Fruit fly (Drosophila melanogaster) whole organism, embryonic: Measurements from ENCODE around the gene arx.

Experiments
- Antp ChIP-seq: fragments of 200-800 bp; sonication (Bioruptor generic); optimal IDR thresholded peaks from 3 replicates; lab custom pipeline; 2016; ENCODE audit warnings: missing biosample characterization, missing genetic modification characterization
- B-H1 ChIP-seq: fragments of 200-800 bp; sonication (Bioruptor generic); IDR thresholded peaks from 3 replicates; pipeline ENCODE4 v1.3.6; 2022; ENCODE audit warnings: missing biosample characterization, missing genetic modification characterization
- CG10147 ChIP-seq: fragments of 200-800 bp; sonication (Bioruptor generic); optimal IDR thresholded peaks from 2 replicates; lab custom pipeline; 2019; ENCODE audit warnings: missing biosample characterization, mild to moderate bottlenecking, missing genetic modification characterization, moderate library complexity
- CG10366 ChIP-seq: fragments of 200-800 bp; sonication (Bioruptor generic); IDR thresholded peaks from 2 replicates; pipeline ENCODE4 v1.3.6; 2022; ENCODE audit warnings: missing biosample characterization, missing genetic modification characterization
- CG12769 ChIP-seq: fragments of 200-800 bp; sonication (Bioruptor generic); optimal IDR thresholded peaks from 2 replicates; lab custom pipeline; 2019; ENCODE audit warnings: missing biosample characterization, mild to moderate bottlenecking, missing genetic modification characterization, moderate library complexity
- CG15514 ChIP-seq: fragments of 200-800 bp; sonication (Bioruptor generic); optimal IDR thresholded peaks from 3 replicates; lab custom pipeline; 2017; ENCODE audit warnings: missing biosample characterization, missing genetic modification characterization, mild to moderate bottlenecking, moderate library complexity, missing genetic modification reagents
- CG16863 ChIP-seq: fragments of 200-800 bp; sonication (Bioruptor generic); optimal IDR thresholded peaks from 3 replicates; lab custom pipeline; 2016; ENCODE audit warnings: missing biosample characterization, missing genetic modification characterization
- CG17186 ChIP-seq: fragments of 200-800 bp; sonication (Bioruptor generic); optimal IDR thresholded peaks from 3 replicates; lab custom pipeline; 2017; ENCODE audit warnings: missing biosample characterization, missing genetic modification reagents, missing genetic modification characterization
- CG17385 ChIP-seq: fragments of 200-800 bp; sonication (Bioruptor generic); optimal IDR thresholded peaks from 3 replicates; lab custom pipeline; 2018; ENCODE audit warnings: missing biosample characterization, mild to moderate bottlenecking, missing genetic modification characterization
- CG17612 ChIP-seq: fragments of 200-800 bp; sonication (Bioruptor generic); IDR thresholded peaks from 2 replicates; pipeline ENCODE4 v1.3.6; 2022; ENCODE audit warnings: missing biosample characterization, missing genetic modification characterization
- CG17829 ChIP-seq: fragments of 200-800 bp; optimal IDR thresholded peaks from 2 replicates; lab custom pipeline; 2019; ENCODE audit warnings: missing biosample characterization, mild to moderate bottlenecking, missing genetic modification characterization, moderate library complexity
- CG2678 ChIP-seq: fragments of 200-800 bp; sonication (Bioruptor generic); optimal IDR thresholded peaks from 3 replicates; lab custom pipeline; 2019; ENCODE audit warnings: missing biosample characterization, mild to moderate bottlenecking, missing genetic modification characterization, moderate library complexity
- CG30403 ChIP-seq: fragments of 200-800 bp; sonication (Bioruptor generic); optimal IDR thresholded peaks from 3 replicates; lab custom pipeline; 2016; ENCODE audit warnings: missing biosample characterization, missing genetic modification characterization
- CG32772 ChIP-seq: fragments of 200-800 bp; sonication (Bioruptor generic); IDR thresholded peaks from 2 replicates; pipeline ENCODE4 v1.3.6; 2022; ENCODE audit warnings: missing biosample characterization, missing genetic modification characterization
- CG34224 ChIP-seq: fragments of 200-800 bp; sonication (Bioruptor generic); IDR thresholded peaks from 3 replicates; pipeline ENCODE4 v1.3.6; 2022; ENCODE audit warnings: missing biosample characterization, missing genetic modification characterization; ENCODE audit not compliant: partially characterized antibody
- CG4328 ChIP-seq: fragments of 200-800 bp; sonication (Bioruptor generic); optimal IDR thresholded peaks from 3 replicates; lab custom pipeline; 2017; ENCODE audit warnings: missing biosample characterization, missing genetic modification reagents, missing genetic modification characterization
- CG43689 ChIP-seq: fragments of 200-800 bp; sonication (Bioruptor generic); IDR thresholded peaks from 2 replicates; pipeline ENCODE4 v1.3.6; 2022; ENCODE audit warnings: missing biosample characterization, missing genetic modification characterization
- CG7271 ChIP-seq: fragments of 200-800 bp; sonication (Bioruptor generic); optimal IDR thresholded peaks from 2 replicates; lab custom pipeline; 2018; ENCODE audit warnings: missing biosample characterization, mild to moderate bottlenecking, missing genetic modification characterization, moderate library complexity
- CG7963 ChIP-seq: fragments of 200-800 bp; sonication (Bioruptor generic); IDR thresholded peaks from 3 replicates; pipeline ENCODE4 v1.3.6; 2022; ENCODE audit warnings: missing biosample characterization, missing genetic modification characterization; ENCODE audit not compliant: partially characterized antibody
- CG8924 ChIP-seq: fragments of 200-800 bp; optimal IDR thresholded peaks from 3 replicates; lab custom pipeline; 2019; ENCODE audit warnings: missing biosample characterization, mild to moderate bottlenecking, missing genetic modification characterization, moderate library complexity
- CG9876 ChIP-seq: fragments of 200-800 bp; sonication (Bioruptor generic); optimal IDR thresholded peaks from 2 replicates; lab custom pipeline; 2016; ENCODE audit warnings: missing biosample characterization, missing genetic modification characterization
- CHES-1-like ChIP-seq: fragments of 200-800 bp; sonication (Bioruptor generic); optimal IDR thresholded peaks from 2 replicates; lab custom pipeline; 2016; ENCODE audit warnings: missing biosample characterization, missing genetic modification characterization
- D19B ChIP-seq: fragments of 200-800 bp; sonication (Bioruptor generic); optimal IDR thresholded peaks from 2 replicates; lab custom pipeline; 2017; ENCODE audit warnings: missing biosample characterization, mild to moderate bottlenecking, missing genetic modification characterization
- Dip3 ChIP-seq: fragments of 200-800 bp; sonication (Bioruptor generic); optimal IDR thresholded peaks from 3 replicates; lab custom pipeline; 2016; ENCODE audit warnings: missing biosample characterization, missing genetic modification characterization
- HmgD ChIP-seq: fragments of 200-800 bp; sonication (Bioruptor generic); optimal IDR thresholded peaks from 3 replicates; lab custom pipeline; 2016; ENCODE audit warnings: missing biosample characterization, missing genetic modification characterization
- Hmr ChIP-seq: fragments of 200-800 bp; sonication (Bioruptor generic); optimal IDR thresholded peaks from 3 replicates; lab custom pipeline; 2017; ENCODE audit warnings: mild to moderate bottlenecking, missing biosample characterization, missing genetic modification reagents, missing genetic modification characterization
- Hsf ChIP-seq: fragments of 200-800 bp; sonication (Bioruptor generic); optimal IDR thresholded peaks from 3 replicates; lab custom pipeline; 2016; ENCODE audit warnings: missing biosample characterization, missing genetic modification characterization
- Med ChIP-seq: fragments of 200-800 bp; sonication (Bioruptor generic); peaks from one replicate; lab custom pipeline; 2016; ENCODE audit warnings: missing biosample characterization, missing genetic modification characterization, mild to moderate bottlenecking, inconsistent platforms, moderate library complexity
- Poxn ChIP-seq: fragments of 200-800 bp; sonication (Bioruptor generic); IDR thresholded peaks from 2 replicates; pipeline ENCODE4 v1.3.6; 2022; ENCODE audit warnings: missing biosample characterization, missing genetic modification characterization
- Xbp1 ChIP-seq: fragments of 200-800 bp; sonication (Bioruptor generic); optimal IDR thresholded peaks from 3 replicates; lab custom pipeline; 2016; ENCODE audit warnings: missing biosample characterization, mild to moderate bottlenecking, missing genetic modification characterization
- ara ChIP-seq: fragments of 200-800 bp; sonication (Bioruptor generic); IDR thresholded peaks from 2 replicates; pipeline ENCODE4 v1.3.6; 2022; ENCODE audit warnings: missing biosample characterization, missing genetic modification characterization
- bbx ChIP-seq: fragments of 200-800 bp; sonication (Bioruptor generic); IDR thresholded peaks from 2 replicates; pipeline ENCODE4 v1.3.6; 2022; ENCODE audit warnings: missing biosample characterization, missing genetic modification characterization; ENCODE audit not compliant: partially characterized antibody
- bigmax ChIP-seq: fragments of 200-800 bp; sonication (Bioruptor generic); optimal IDR thresholded peaks from 2 replicates; lab custom pipeline; 2018; ENCODE audit warnings: missing biosample characterization, mild to moderate bottlenecking, missing genetic modification characterization
- btn ChIP-seq: fragments of 200-800 bp; sonication (Bioruptor generic); optimal IDR thresholded peaks from 2 replicates; lab custom pipeline; 2016; ENCODE audit warnings: missing biosample characterization, missing genetic modification characterization
- corto ChIP-seq: fragments of 200-800 bp; sonication (Bioruptor generic); optimal IDR thresholded peaks from 2 replicates; lab custom pipeline; 2016; ENCODE audit warnings: missing biosample characterization, mild to moderate bottlenecking, missing genetic modification characterization, moderate library complexity
- fd3F ChIP-seq: fragments of 200-800 bp; sonication (Bioruptor generic); optimal IDR thresholded peaks from 2 replicates; lab custom pipeline; 2018; ENCODE audit warnings: missing biosample characterization, mild to moderate bottlenecking, missing genetic modification characterization, moderate library complexity
- gcm ChIP-seq: fragments of 200-800 bp; sonication (Bioruptor generic); optimal IDR thresholded peaks from 2 replicates; lab custom pipeline; 2019; ENCODE audit warnings: missing biosample characterization, mild to moderate bottlenecking, missing genetic modification characterization, moderate library complexity
- gsb-n ChIP-seq: fragments of 200-800 bp; sonication (Bioruptor generic); optimal IDR thresholded peaks from 3 replicates; lab custom pipeline; 2018; ENCODE audit warnings: missing biosample characterization, mild to moderate bottlenecking, missing genetic modification characterization
- hbn ChIP-seq: fragments of 200-800 bp; sonication (Bioruptor generic); IDR thresholded peaks from 2 replicates; pipeline ENCODE4 v1.3.6; 2022; ENCODE audit warnings: missing biosample characterization, missing genetic modification characterization; ENCODE audit not compliant: partially characterized antibody
- lola ChIP-seq, 3 experiments: fragments of >200 bp in 2 of 3; fragments of 200-800 bp in 1 of 3; sonication (Bioruptor generic) in 1 of 3; optimal IDR thresholded peaks; 2 replicates each; lab custom pipeline; 2017 to 2019; ENCODE audit warnings: missing biosample characterization in 3 of 3, missing genetic modification characterization in 3 of 3, mild to moderate bottlenecking in 1 of 3, moderate library complexity in 1 of 3
- pan ChIP-seq, 4 experiments: fragments of >200 bp in 3 of 4; fragments of 200-800 bp in 1 of 4; sonication (Bioruptor generic) in 1 of 4; optimal IDR thresholded peaks in 3 of 4; IDR thresholded peaks in 1 of 4; 2 replicates each; pipeline versions ENCODE4 v1.3.6 to Lab custom; 2017 to 2022; ENCODE audit warnings: missing biosample characterization in 2 of 4, missing genetic modification characterization in 2 of 4, mixed read lengths in 1 of 4
- seq ChIP-seq: fragments of 200-800 bp; sonication (Bioruptor generic); IDR thresholded peaks from 2 replicates; pipeline ENCODE4 v1.3.6; 2022; ENCODE audit warnings: missing biosample characterization, missing genetic modification characterization
- tin ChIP-seq: fragments of 200-800 bp; sonication (Bioruptor generic); optimal IDR thresholded peaks from 3 replicates; lab custom pipeline; 2016; ENCODE audit warnings: missing biosample characterization, missing genetic modification characterization
- trh ChIP-seq: fragments of 200-800 bp; sonication (Bioruptor generic); optimal IDR thresholded peaks from 2 replicates; lab custom pipeline; 2016; ENCODE audit warnings: missing biosample characterization, missing genetic modification characterization
- ttk ChIP-seq: fragments of 200-800 bp; sonication (Bioruptor generic); IDR thresholded peaks from 2 replicates; pipeline ENCODE4 v2.1.2; 2022; ENCODE audit warnings: missing biosample characterization, missing genetic modification characterization
- twi ChIP-seq: fragments of 200-800 bp; optimal IDR thresholded peaks from 2 replicates; lab custom pipeline; 2019; ENCODE audit warnings: missing biosample characterization, mild to moderate bottlenecking, missing genetic modification characterization, moderate library complexity

The arx gene

DNA sequence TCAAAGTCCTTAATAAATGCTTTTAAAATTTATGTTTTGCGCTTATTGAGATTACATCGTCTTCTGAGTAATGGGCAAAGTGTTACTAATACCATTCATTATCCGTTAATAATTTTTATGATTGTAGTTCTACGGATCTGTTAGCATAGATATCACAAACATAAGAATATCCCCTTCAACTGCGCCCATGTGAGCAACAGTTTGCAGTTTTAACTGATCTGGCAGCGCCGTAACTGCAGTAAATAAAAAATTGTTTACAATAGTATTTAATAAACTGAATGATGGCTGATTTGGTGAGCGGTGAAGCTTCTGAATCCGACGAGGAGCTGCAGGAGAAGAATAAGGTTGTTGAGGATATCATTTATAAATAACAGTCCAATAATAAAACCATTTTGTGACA lies 31.3 kb downstream of the arx start, which contains the start of gene Blos3 (continued):
- TF ChIP-seq CG2678 (tag; lab: Kevin White, UChicago) (no peak), gcm (no peak), ara (no peak), twi (tag; lab: Kevin White, UChicago) (no peak), CG9876 (no peak), tin (GFP tag; lab: Kevin White, UChicago) (peak; percentile 50), Dip3 (peak; percentile 11), fd3F (GFP tag; lab: Kevin White, UChicago) (no peak), CG34224 (no peak), CG30403 (GFP tag; lab: Kevin White, UChicago) (peak; percentile 71), trh (no peak), Poxn (GFP tag; lab: Robert Waterston, UW) (no peak), CG7271 (tag; lab: Kevin White, UChicago) (no peak), pan (optimal IDR thresholded peaks at IDR 0.05; lab: Kevin White, UChicago) (no peak), pan (GFP tag; optimal IDR thresholded peaks at IDR 0.05 in 1 of 2, IDR thresholded peaks at IDR 0.05 in 1 of 2) (no peak), Hmr (GFP tag; lab: Kevin White, UChicago) (peak; percentile 52), CG8924 (peak; percentile 58), CG10147 (GFP tag; lab: Kevin White, UChicago) (no peak), seq (GFP tag; lab: Robert Waterston, UW) (no peak), corto (GFP tag; lab: Kevin White, UChicago) (no peak), Med (GFP tag; lab: Kevin White, UChicago) (peak; percentile 93), hbn (GFP tag; lab: Robert Waterston, UW) (no peak), Antp (GFP tag; lab: Kevin White, UChicago) (peak; percentile 54), HmgD (GFP tag; lab: Kevin White, UChicago) (no peak), B-H1 (GFP tag; lab: Robert Waterston, UW) (no peak), lola (GFP tag; optimal IDR thresholded peaks at IDR 0.05; lab: Kevin White, UChicago) (peak in 1 of 3 experiments; percentile 26), Hsf (peak; percentile 50), CG17612 (no peak), btn (no peak), CG12769 (tag; lab: Kevin White, UChicago) (no peak), Xbp1 (peak; percentile 61), CHES-1-like (GFP tag; lab: Kevin White, UChicago) (peak; percentile 7), ttk (GFP tag; lab: Robert Waterston, UW) (peak; percentile 25; the same call in 1 of the 2 replicates), CG17385 (GFP tag; lab: Kevin White, UChicago) (peak; percentile 3), CG17829 (tag; lab: Kevin White, UChicago) (peak; percentile 45), CG4328 (peak; percentile 17), CG17186 (no peak), CG15514 (GFP tag; lab: Kevin White, UChicago) (peak; percentile 37), CG43689 (GFP tag; lab: Robert Waterston, UW) (no peak), CG32772 (GFP tag; lab: Robert Waterston, UW) (no peak), CG16863 (GFP tag; lab: Kevin White, UChicago) (peak; percentile 50), D19B (no peak), gsb-n (tag; lab: Kevin White, UChicago) (peak; percentile 13), bbx (GFP tag; lab: Robert Waterston, UW) (no peak), CG7963 (GFP tag; lab: Robert Waterston, UW) (no peak), CG10366 (GFP tag; lab: Robert Waterston, UW) (no peak), bigmax (GFP tag; lab: Kevin White, UChicago) (no peak)
- TF ChIP-seq, all 482 proteins: peak for 193
